Worm (Caenorhabditis elegans): ENCODE data around the gene cash-1.

- no peak for TF ChIP-seq set-16 (GFP tag; IDR thresholded peaks at IDR 0.05)
- TF ChIP-seq zag-1 (tag; optimal IDR thresholded peaks at IDR 0.05) = no peak
- TF ChIP-seq daf-8 (GFP tag; IDR thresholded peaks at IDR 0.05) = no peak
- no peak for TF ChIP-seq egl-27 (tag; optimal IDR thresholded peaks at IDR 0.05)
- TF ChIP-seq unc-62 (GFP tag; optimal IDR thresholded peaks at IDR 0.05 in 1 of 2) = no peak
- no peak for TF ChIP-seq unc-62 (tag; optimal IDR thresholded peaks at IDR 0.05)
- no peak for TF ChIP-seq ceh-82 (tag; optimal IDR thresholded peaks at IDR 0.05)
- no peak for TF ChIP-seq ama-1 (optimal IDR thresholded peaks at IDR 0.05)
- TF ChIP-seq lin-39 (tag; optimal IDR thresholded peaks at IDR 0.05) = no peak
- TF ChIP-seq saeg-2 (GFP tag; IDR thresholded peaks at IDR 0.05) = no peak
- TF ChIP-seq skn-1 (tag; optimal IDR thresholded peaks at IDR 0.05) = no peak
- no peak for TF ChIP-seq lin-13 (GFP tag; optimal IDR thresholded peaks at IDR 0.05)
- TF ChIP-seq unc-130 (GFP tag; optimal IDR thresholded peaks at IDR 0.05) = no peak
- TF ChIP-seq lsy-2 (tag; optimal IDR thresholded peaks at IDR 0.05) = no peak
Observed at ce11 chrV:10395173-10395766, 33.2 kb downstream of the cash-1 start, which contains the start of the genes col-151 and ugt-1.
